Worm (Caenorhabditis elegans): ENCODE results near the gene Y116F11B.14.

DNA sequence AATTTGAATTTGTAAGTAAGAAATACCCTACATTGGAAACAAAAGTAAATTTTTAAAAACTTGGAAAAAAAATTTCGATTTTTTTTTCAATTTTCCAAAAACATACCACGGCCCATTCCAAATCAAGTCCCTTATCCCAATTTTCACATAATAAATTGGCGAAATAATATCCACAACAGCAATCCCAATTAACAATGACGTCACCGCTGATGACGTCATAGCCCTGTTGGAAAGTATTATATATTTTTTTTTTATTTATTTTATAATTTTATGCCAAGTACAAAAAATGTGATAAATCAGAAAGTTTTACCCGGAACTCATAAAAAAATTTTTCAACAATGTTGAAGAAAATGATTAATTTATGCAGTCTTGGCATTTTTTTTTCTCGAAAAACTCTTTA is 45.7 kb upstream of the Y116F11B.14 start:
- TF ChIP-seq Y53G8AR.9 (GFP tag; conservative IDR thresholded peaks at IDR 0.05) (no peak), ceh-91 (GFP tag; IDR thresholded peaks at IDR 0.05) (no peak), nfyb-1 (GFP tag; IDR thresholded peaks at IDR 0.05) (no peak), efl-1 (GFP tag; optimal IDR thresholded peaks at IDR 0.05) (no peak), Y79H2A.3 (GFP tag; conservative IDR thresholded peaks at IDR 0.05) (no peak), tlf-1 (GFP tag; optimal IDR thresholded peaks at IDR 0.05) (no peak)

Measured in whole organism, young adult.